Fruit fly (Drosophila melanogaster) whole organism, embryonic: Measurements from ENCODE around the gene UbcE2H.

Experiments used
- Antp ChIP-seq: fragments of 200-800 bp; sonication (Bioruptor generic); optimal IDR thresholded peaks from 3 replicates; lab custom pipeline; 2016; ENCODE audit warnings: missing biosample characterization, missing genetic modification characterization
- C15 ChIP-seq: fragments of 200-800 bp; sonication (Bioruptor generic); IDR thresholded peaks from 3 replicates; pipeline ENCODE4 v1.3.6; 2022; ENCODE audit warnings: missing biosample characterization, missing genetic modification characterization
- CG10366 ChIP-seq: fragments of 200-800 bp; sonication (Bioruptor generic); IDR thresholded peaks from 2 replicates; pipeline ENCODE4 v1.3.6; 2022; ENCODE audit warnings: missing biosample characterization, missing genetic modification characterization
- CG11504 ChIP-seq: fragments of 200-800 bp; sonication (Bioruptor generic); optimal IDR thresholded peaks from 3 replicates; lab custom pipeline; 2019; ENCODE audit warnings: missing biosample characterization, mild to moderate bottlenecking, missing genetic modification characterization, moderate library complexity
- CG12769 ChIP-seq: fragments of 200-800 bp; sonication (Bioruptor generic); optimal IDR thresholded peaks from 2 replicates; lab custom pipeline; 2019; ENCODE audit warnings: missing biosample characterization, mild to moderate bottlenecking, missing genetic modification characterization, moderate library complexity
- CG15011 ChIP-seq: fragments of 200-800 bp; sonication (Bioruptor generic); optimal IDR thresholded peaks from 3 replicates; lab custom pipeline; 2018; ENCODE audit warnings: missing biosample characterization, mild to moderate bottlenecking, missing genetic modification characterization
- CG16863 ChIP-seq: fragments of 200-800 bp; sonication (Bioruptor generic); optimal IDR thresholded peaks from 3 replicates; lab custom pipeline; 2016; ENCODE audit warnings: missing biosample characterization, missing genetic modification characterization
- CG17361 ChIP-seq: fragments of 200-800 bp; sonication (Bioruptor generic); IDR thresholded peaks from 3 replicates; pipeline ENCODE4 v1.3.6; 2022; ENCODE audit warnings: missing biosample characterization, missing genetic modification characterization
- CG17612 ChIP-seq: fragments of 200-800 bp; sonication (Bioruptor generic); IDR thresholded peaks from 2 replicates; pipeline ENCODE4 v1.3.6; 2022; ENCODE audit warnings: missing biosample characterization, missing genetic modification characterization
- CG1792 ChIP-seq: fragments of 200-800 bp; sonication (Bioruptor generic); optimal IDR thresholded peaks from 2 replicates; lab custom pipeline; 2016; ENCODE audit warnings: missing biosample characterization, missing genetic modification characterization
- CG2116 ChIP-seq: fragments of 200-800 bp; sonication (Bioruptor generic); optimal IDR thresholded peaks from 3 replicates; lab custom pipeline; 2018; ENCODE audit warnings: missing biosample characterization, mild to moderate bottlenecking, missing genetic modification characterization
- CG2712 ChIP-seq: fragments of 200-800 bp; optimal IDR thresholded peaks from 3 replicates; lab custom pipeline; 2019; ENCODE audit warnings: missing biosample characterization, mild to moderate bottlenecking, missing genetic modification characterization, moderate library complexity
- CG30403 ChIP-seq: fragments of 200-800 bp; sonication (Bioruptor generic); optimal IDR thresholded peaks from 3 replicates; lab custom pipeline; 2016; ENCODE audit warnings: missing biosample characterization, missing genetic modification characterization
- CG4820 ChIP-seq: fragments of 200-800 bp; sonication (Bioruptor generic); optimal IDR thresholded peaks from 3 replicates; lab custom pipeline; 2016; ENCODE audit warnings: missing biosample characterization, missing genetic modification characterization
- CG6272 ChIP-seq: fragments of 200-800 bp; sonication (Bioruptor generic); IDR thresholded peaks from 2 replicates; pipeline ENCODE4 v1.3.6; 2022; ENCODE audit warnings: missing biosample characterization, missing genetic modification characterization
- CG8290 ChIP-seq, 3 experiments: fragments of 200-800 bp; sonication (Bioruptor generic); optimal IDR thresholded peaks; 2 replicates each; lab custom pipeline; 2016 to 2019; ENCODE audit warnings: missing biosample characterization in 3 of 3, missing genetic modification characterization in 3 of 3, mild to moderate bottlenecking in 2 of 3, moderate library complexity in 1 of 3
- CG9727 ChIP-seq: fragments of 200-800 bp; sonication (Bioruptor generic); optimal IDR thresholded peaks from 3 replicates; lab custom pipeline; 2017; ENCODE audit warnings: missing biosample characterization, mild to moderate bottlenecking, missing genetic modification characterization
- CG9797 ChIP-seq: fragments of 200-800 bp; sonication (Bioruptor generic); optimal IDR thresholded peaks from 3 replicates; lab custom pipeline; 2018; ENCODE audit warnings: missing biosample characterization, mild to moderate bottlenecking, missing genetic modification characterization
- CG9876 ChIP-seq: fragments of 200-800 bp; sonication (Bioruptor generic); optimal IDR thresholded peaks from 2 replicates; lab custom pipeline; 2016; ENCODE audit warnings: missing biosample characterization, missing genetic modification characterization
- CTCF ChIP-seq: fragments of 200-800 bp; sonication (Bioruptor generic); optimal IDR thresholded peaks from 2 replicates; lab custom pipeline; 2017; ENCODE audit warnings: missing biosample characterization, mild to moderate bottlenecking, missing genetic modification characterization, moderate library complexity
- D ChIP-seq, 2 experiments: fragments of 200-800 bp in 1 of 2; fragments of >200 bp in 1 of 2; sonication (Bioruptor generic) in 1 of 2; optimal IDR thresholded peaks; 2 replicates in 1 of 2; 3 replicates in 1 of 2; lab custom pipeline; 2017; ENCODE audit warnings: mild to moderate bottlenecking in 1 of 2, missing biosample characterization in 1 of 2, missing genetic modification characterization in 1 of 2, missing genetic modification reagents in 1 of 2
- Doc3 ChIP-seq: fragments of 200-800 bp; sonication (Bioruptor generic); IDR thresholded peaks from 3 replicates; pipeline ENCODE4 v1.3.6; 2022; ENCODE audit warnings: missing biosample characterization, missing genetic modification characterization; ENCODE audit not compliant: partially characterized antibody
- Fer1 ChIP-seq: fragments of 200-800 bp; sonication (Bioruptor generic); optimal IDR thresholded peaks from 2 replicates; lab custom pipeline; 2017; ENCODE audit warnings: missing biosample characterization, mild to moderate bottlenecking, missing genetic modification characterization
- HLH54F ChIP-seq: fragments of 200-800 bp; sonication (Bioruptor generic); optimal IDR thresholded peaks from 3 replicates; lab custom pipeline; 2016; ENCODE audit warnings: missing biosample characterization, missing genetic modification characterization
- Hand ChIP-seq: fragments of 200-800 bp; sonication (Bioruptor generic); optimal IDR thresholded peaks from 2 replicates; lab custom pipeline; 2017; ENCODE audit warnings: mild to moderate bottlenecking, missing biosample characterization, missing genetic modification reagents, missing genetic modification characterization
- Lim3 ChIP-seq: fragments of 200-800 bp; sonication (Bioruptor generic); IDR thresholded peaks from 2 replicates; pipeline ENCODE4 v1.3.6; 2022; ENCODE audit warnings: missing biosample characterization, missing genetic modification characterization
- Xbp1 ChIP-seq: fragments of 200-800 bp; sonication (Bioruptor generic); optimal IDR thresholded peaks from 3 replicates; lab custom pipeline; 2016; ENCODE audit warnings: missing biosample characterization, mild to moderate bottlenecking, missing genetic modification characterization
- ara ChIP-seq: fragments of 200-800 bp; sonication (Bioruptor generic); IDR thresholded peaks from 2 replicates; pipeline ENCODE4 v1.3.6; 2022; ENCODE audit warnings: missing biosample characterization, missing genetic modification characterization
- bsh ChIP-seq, 2 experiments: fragments of 200-800 bp; sonication (Bioruptor generic); optimal IDR thresholded peaks; 2 replicates each; lab custom pipeline; 2017 to 2018; ENCODE audit warnings: mild to moderate bottlenecking in 2 of 2, missing biosample characterization in 2 of 2, missing genetic modification characterization in 2 of 2, moderate library complexity in 1 of 2
- caup ChIP-seq: fragments of 200-800 bp; sonication (Bioruptor generic); optimal IDR thresholded peaks from 3 replicates; lab custom pipeline; 2017; ENCODE audit warnings: missing biosample characterization, mild to moderate bottlenecking, missing genetic modification characterization, moderate library complexity; ENCODE audit not compliant: severe bottlenecking
- chinmo ChIP-seq: fragments of 200-800 bp; sonication (Bioruptor generic); IDR thresholded peaks from 4 replicates; pipeline ENCODE4 v1.3.6; 2022; ENCODE audit warnings: missing biosample characterization, missing genetic modification characterization; ENCODE audit not compliant: partially characterized antibody
- disco-r ChIP-seq: fragments of 200-800 bp; sonication (Bioruptor generic); optimal IDR thresholded peaks from 2 replicates; lab custom pipeline; 2016; ENCODE audit warnings: missing biosample characterization, missing genetic modification characterization
- dmrt11E ChIP-seq: fragments of 200-800 bp; sonication (Bioruptor generic); optimal IDR thresholded peaks from 3 replicates; lab custom pipeline; 2018; ENCODE audit warnings: missing biosample characterization, mild to moderate bottlenecking, missing genetic modification characterization, moderate library complexity
- gfzf ChIP-seq: fragments of 200-800 bp; sonication (Bioruptor generic); optimal IDR thresholded peaks from 2 replicates; lab custom pipeline; 2016; ENCODE audit warnings: missing biosample characterization, mild to moderate bottlenecking, missing genetic modification characterization, moderate library complexity
- ham ChIP-seq: fragments of 200-800 bp; sonication (Bioruptor generic); IDR thresholded peaks from 2 replicates; pipeline ENCODE4 v1.3.6; 2022; ENCODE audit warnings: missing biosample characterization, missing genetic modification characterization
- her ChIP-seq: fragments of 200-800 bp; sonication (Bioruptor generic); optimal IDR thresholded peaks from 2 replicates; lab custom pipeline; 2016; ENCODE audit warnings: missing biosample characterization, missing genetic modification characterization
- hkb ChIP-seq, 2 experiments: fragments of 200-800 bp in 1 of 2; fragments of >200 bp in 1 of 2; sonication (Bioruptor generic) in 1 of 2; IDR thresholded peaks in 1 of 2; optimal IDR thresholded peaks in 1 of 2; 2 replicates each; pipeline versions ENCODE4 v1.3.6 to Lab custom; 2017 to 2022; ENCODE audit warnings: missing biosample characterization in 1 of 2, missing genetic modification characterization in 1 of 2
- insv ChIP-seq, 2 experiments: fragments of 200-800 bp; sonication (Bioruptor generic); optimal IDR thresholded peaks; 3 replicates each; lab custom pipeline; 2016 to 2018; ENCODE audit warnings: missing biosample characterization in 2 of 2, missing genetic modification characterization in 2 of 2
- jumu ChIP-seq: fragments of 200-800 bp; sonication (Bioruptor generic); optimal IDR thresholded peaks from 3 replicates; lab custom pipeline; 2016; ENCODE audit warnings: missing biosample characterization, missing genetic modification characterization
- lab ChIP-seq: fragments of 200-800 bp; sonication (Bioruptor generic); optimal IDR thresholded peaks from 3 replicates; lab custom pipeline; 2017; ENCODE audit warnings: missing biosample characterization, missing genetic modification characterization, mild to moderate bottlenecking, moderate library complexity, missing genetic modification reagents
- mirr ChIP-seq: fragments of 200-800 bp; sonication (Bioruptor generic); optimal IDR thresholded peaks from 3 replicates; lab custom pipeline; 2018; ENCODE audit warnings: missing biosample characterization, mild to moderate bottlenecking, missing genetic modification characterization
- nerfin-1 ChIP-seq: fragments of 200-800 bp; sonication (Bioruptor generic); optimal IDR thresholded peaks from 3 replicates; lab custom pipeline; 2019; ENCODE audit warnings: missing biosample characterization, mild to moderate bottlenecking, missing genetic modification characterization, moderate library complexity
- pho ChIP-seq: fragments of 200-800 bp; sonication (Bioruptor generic); optimal IDR thresholded peaks from 2 replicates; lab custom pipeline; 2016; ENCODE audit warnings: missing biosample characterization, missing genetic modification characterization
- ranshi ChIP-seq: fragments of 200-800 bp; sonication (Bioruptor generic); IDR thresholded peaks from 2 replicates; pipeline ENCODE4 v1.3.6; 2022; ENCODE audit warnings: missing biosample characterization, missing genetic modification characterization
- row ChIP-seq: fragments of 200-800 bp; sonication (Bioruptor generic); IDR thresholded peaks from 3 replicates; pipeline ENCODE4 v1.3.6; 2022; ENCODE audit warnings: missing biosample characterization, missing genetic modification characterization
- shn ChIP-seq: fragments of 200-800 bp; sonication (Bioruptor generic); optimal IDR thresholded peaks from 3 replicates; lab custom pipeline; 2016; ENCODE audit warnings: missing biosample characterization, missing genetic modification characterization
- vvl ChIP-seq: fragments of 200-800 bp; sonication (Bioruptor generic); IDR thresholded peaks from 2 replicates; pipeline ENCODE4 v1.3.6; 2022; ENCODE audit warnings: missing biosample characterization, missing genetic modification characterization
- zen2 ChIP-seq: fragments of 200-800 bp; sonication (Bioruptor generic); IDR thresholded peaks from 3 replicates; pipeline ENCODE4 v1.3.6; 2022; ENCODE audit warnings: missing biosample characterization, missing genetic modification characterization; ENCODE audit not compliant: partially characterized antibody

The UbcE2H gene

DNA sequence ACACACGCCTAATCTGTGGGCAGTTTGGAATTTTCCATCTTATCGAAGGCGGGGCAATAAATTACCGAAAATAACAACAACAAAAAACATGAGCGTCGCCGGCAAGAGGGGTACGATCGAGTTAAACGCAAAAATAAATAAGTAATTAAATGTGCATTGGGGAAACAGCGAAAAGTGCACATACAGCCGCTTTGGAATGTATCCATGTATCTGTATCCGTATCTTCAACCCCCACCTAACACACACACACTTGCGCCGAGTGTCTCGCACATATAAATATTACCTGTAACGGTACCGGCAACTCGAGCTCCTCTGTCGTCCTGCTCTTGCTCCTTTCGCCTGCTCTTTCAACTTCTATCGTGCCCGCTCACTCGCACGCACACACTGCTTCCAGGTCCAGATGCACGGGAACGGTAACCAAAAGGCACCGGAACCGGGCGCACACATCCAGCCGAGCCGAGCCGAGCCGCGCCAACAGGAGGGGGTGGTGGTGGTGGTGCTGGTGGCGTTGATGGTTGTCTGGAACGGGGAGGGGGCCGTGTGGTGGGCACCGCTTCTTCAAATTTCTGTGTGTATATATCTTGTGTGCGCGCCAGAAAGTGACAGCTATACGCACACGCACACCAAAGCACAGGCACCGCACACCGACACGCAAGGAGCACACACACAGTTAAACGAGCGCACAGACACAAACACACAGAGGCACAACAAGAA, 47.6 kb upstream of the UbcE2H start (continued):
- peak; percentile 72 for TF ChIP-seq nerfin-1 (tag; lab: Kevin White, UChicago)
- TF ChIP-seq CG4820: peak; percentile 15
- TF ChIP-seq dmrt11E (tag; lab: Kevin White, UChicago): no peak
- peak; percentile 4 for TF ChIP-seq Hand
- no peak for TF ChIP-seq disco-r (GFP tag; lab: Kevin White, UChicago)
- TF ChIP-seq ranshi (GFP tag; lab: Robert Waterston, UW): peak; percentile 14; the same call in 1 of the 2 replicates
- TF ChIP-seq D (optimal IDR thresholded peaks at IDR 0.05; lab: Kevin White, UChicago): no peak
- no peak for TF ChIP-seq D (GFP tag; optimal IDR thresholded peaks at IDR 0.05; lab: Kevin White, UChicago)
- peak; percentile 22 for TF ChIP-seq CG16863
- no peak for TF ChIP-seq ham (GFP tag; lab: Robert Waterston, UW)
- TF ChIP-seq CG10366 (GFP tag; lab: Robert Waterston, UW): peak; percentile 12; the same call in 1 of the 2 replicates
- peak; percentile 42 for TF ChIP-seq CG9727 (GFP tag; lab: Kevin White, UChicago)
- TF ChIP-seq shn (GFP tag; lab: Kevin White, UChicago): peak; percentile 18
- peak; percentile 96 for TF ChIP-seq CG12769
- no peak for TF ChIP-seq CTCF (GFP tag; lab: Kevin White, UChicago)
- TF ChIP-seq row (GFP tag; lab: Robert Waterston, UW): 0 out of 3 replicates have a peak, but pooled peaks have one; percentile 24
- TF ChIP-seq Xbp1: peak; percentile 16
- TF ChIP-seq mirr (GFP tag; lab: Kevin White, UChicago): peak; percentile 3
- no peak for TF ChIP-seq gfzf (GFP tag; lab: Kevin White, UChicago)
- TF ChIP-seq lab: peak; percentile 60
- TF ChIP-seq Doc3: no peak
- TF ChIP-seq CG15011 (GFP tag; lab: Kevin White, UChicago): no peak
- no peak for TF ChIP-seq CG1792 (GFP tag; lab: Kevin White, UChicago)
- 0 out of 4 replicates have a peak, but pooled peaks have one; percentile 61 for TF ChIP-seq chinmo (GFP tag; lab: Robert Waterston, UW)
- peak; percentile 9 for TF ChIP-seq CG30403
- no peak for TF ChIP-seq CG9876
- peak; percentile 18; the same call in 1 of the 2 replicates for TF ChIP-seq vvl
- TF ChIP-seq CG2712 (tag; lab: Kevin White, UChicago): peak; percentile 23
- TF ChIP-seq ara (GFP tag; lab: Robert Waterston, UW): no peak
- TF ChIP-seq jumu: no peak
- no peak for TF ChIP-seq insv (GFP tag; optimal IDR thresholded peaks at IDR 0.05; lab: Kevin White, UChicago)
- no peak for TF ChIP-seq CG2116
- peak; percentile 8 for TF ChIP-seq pho (GFP tag; lab: Kevin White, UChicago)
- no peak for TF ChIP-seq CG8290 (GFP tag; optimal IDR thresholded peaks at IDR 0.05; lab: Kevin White, UChicago)
- TF ChIP-seq CG8290 (tag; optimal IDR thresholded peaks at IDR 0.05; lab: Kevin White, UChicago): peak in 1 of 2 experiments; percentile 33
- TF ChIP-seq Fer1 (GFP tag; lab: Kevin White, UChicago): no peak
- no peak for TF ChIP-seq CG9797 (GFP tag; lab: Kevin White, UChicago)
- no peak for TF ChIP-seq CG6272 (GFP tag; lab: Robert Waterston, UW)
- TF ChIP-seq Antp (GFP tag; lab: Kevin White, UChicago): peak; percentile 28
- peak; percentile 23 for TF ChIP-seq HLH54F (GFP tag; lab: Kevin White, UChicago)
- TF ChIP-seq caup (GFP tag; lab: Kevin White, UChicago): peak; percentile 17
- no peak for TF ChIP-seq zen2
- TF ChIP-seq hkb (optimal IDR thresholded peaks at IDR 0.05; lab: Kevin White, UChicago): no peak
- no peak for TF ChIP-seq hkb (GFP tag; IDR thresholded peaks at IDR 0.05; lab: Robert Waterston, UW)
- TF ChIP-seq her (GFP tag; lab: Kevin White, UChicago): peak; percentile 29
- peak in 1 of 2 experiments; percentile 4 for TF ChIP-seq bsh (GFP tag; optimal IDR thresholded peaks at IDR 0.05; lab: Kevin White, UChicago)
- peak; percentile 31; the same call in 1 of the 3 replicates for TF ChIP-seq CG17361 (GFP tag; lab: Robert Waterston, UW)
- peak; percentile 27; the same call in 1 of the 2 replicates for TF ChIP-seq CG17612 (GFP tag; lab: Robert Waterston, UW)
- TF ChIP-seq Lim3 (GFP tag; lab: Robert Waterston, UW): no peak
- TF ChIP-seq CG11504 (tag; lab: Kevin White, UChicago): peak; percentile 24
- no peak for TF ChIP-seq C15
